Worm (Caenorhabditis elegans): ENCODE results near the gene C55A6.3.

The C55A6.3 gene

DNA sequence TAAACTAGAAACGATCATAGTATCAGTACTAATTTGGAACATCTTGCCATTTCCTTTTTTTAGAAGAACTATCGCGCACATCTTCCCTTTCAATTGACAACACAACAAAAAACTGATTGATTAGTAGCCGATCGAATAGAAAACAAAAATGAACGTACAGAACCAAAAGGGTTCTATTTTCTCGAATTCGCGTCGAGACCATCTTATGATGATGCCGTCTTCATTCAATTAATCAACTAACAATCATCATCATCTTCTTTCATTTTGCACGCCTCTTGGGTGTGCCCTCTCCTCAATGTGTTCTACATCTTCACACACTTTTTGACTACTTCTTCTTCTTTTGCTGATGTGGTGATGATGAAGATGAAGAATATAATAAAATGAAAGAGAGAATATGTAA, 13.5 kb downstream of the C55A6.3 start:
- no peak for TF ChIP-seq alr-1 (tag; optimal IDR thresholded peaks at IDR 0.05)
- no peak for TF ChIP-seq unc-55 (GFP tag; optimal IDR thresholded peaks at IDR 0.05)
- peak; percentile 0 for TF ChIP-seq fos-1 (tag; optimal IDR thresholded peaks at IDR 0.05)
- TF ChIP-seq egl-27 (tag; optimal IDR thresholded peaks at IDR 0.05): no peak
- TF ChIP-seq lsy-2 (tag; optimal IDR thresholded peaks at IDR 0.05): no peak
- no peak for TF ChIP-seq R02D3.7 (tag; optimal IDR thresholded peaks at IDR 0.05)
- TF ChIP-seq ztf-1 (GFP tag; conservative IDR thresholded peaks at IDR 0.05): no peak
- TF ChIP-seq sma-3 (GFP tag; optimal IDR thresholded peaks at IDR 0.05): peak; percentile 30
- no peak for TF ChIP-seq sem-4 (tag; optimal IDR thresholded peaks at IDR 0.05)
- no peak for TF ChIP-seq lin-13 (GFP tag; optimal IDR thresholded peaks at IDR 0.05)
- peak; percentile 14 for TF ChIP-seq sma-9 (GFP tag; optimal IDR thresholded peaks at IDR 0.05)
- TF ChIP-seq sma-9 (tag; optimal IDR thresholded peaks at IDR 0.05): no peak
- no peak for TF ChIP-seq nhr-6 (tag; optimal IDR thresholded peaks at IDR 0.05)
- TF ChIP-seq nhr-25 (tag; optimal IDR thresholded peaks at IDR 0.05): no peak
- TF ChIP-seq blmp-1 (tag; optimal IDR thresholded peaks at IDR 0.05; ENCODE audit: insufficient read depth): peak; percentile 48
- TF ChIP-seq ztf-4 (tag; optimal IDR thresholded peaks at IDR 0.05): no peak

DNA sequence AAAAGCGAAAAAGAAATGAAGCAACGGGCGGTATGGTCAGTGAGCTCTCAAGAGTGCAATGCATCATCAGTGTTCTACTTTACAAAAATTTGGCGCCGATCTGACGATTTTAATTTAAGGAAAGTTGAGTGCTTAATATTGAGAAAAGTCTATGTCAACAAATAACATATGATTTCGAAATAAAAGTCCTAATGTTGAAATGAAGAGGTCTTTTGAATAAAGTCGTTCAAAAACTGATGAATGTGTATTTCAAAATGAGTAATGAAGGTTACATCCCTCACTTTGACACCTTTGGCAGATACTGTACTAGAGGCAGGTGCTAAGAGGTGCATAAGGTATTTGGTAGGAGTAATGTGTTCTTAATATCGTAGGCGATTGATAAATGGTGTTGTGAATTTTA, 15.9 kb downstream of the C55A6.3 start:
- no peak for TF ChIP-seq C34F6.9 (tag; optimal IDR thresholded peaks at IDR 0.05)
- TF ChIP-seq dmd-4 (tag; optimal IDR thresholded peaks at IDR 0.05): no peak
- no peak for TF ChIP-seq F13H6.1 (tag; optimal IDR thresholded peaks at IDR 0.05)
- TF ChIP-seq lin-11 (tag; optimal IDR thresholded peaks at IDR 0.05): no peak
- TF ChIP-seq zag-1 (tag; optimal IDR thresholded peaks at IDR 0.05): no peak
- TF ChIP-seq nhr-77 (tag; optimal IDR thresholded peaks at IDR 0.05): no peak
- no peak for TF ChIP-seq Y55F3AM.14 (GFP tag; optimal IDR thresholded peaks at IDR 0.05)
- TF ChIP-seq unc-62 (GFP tag; optimal IDR thresholded peaks at IDR 0.05): no peak
- no peak for TF ChIP-seq crh-2 (tag; optimal IDR thresholded peaks at IDR 0.05)

DNA sequence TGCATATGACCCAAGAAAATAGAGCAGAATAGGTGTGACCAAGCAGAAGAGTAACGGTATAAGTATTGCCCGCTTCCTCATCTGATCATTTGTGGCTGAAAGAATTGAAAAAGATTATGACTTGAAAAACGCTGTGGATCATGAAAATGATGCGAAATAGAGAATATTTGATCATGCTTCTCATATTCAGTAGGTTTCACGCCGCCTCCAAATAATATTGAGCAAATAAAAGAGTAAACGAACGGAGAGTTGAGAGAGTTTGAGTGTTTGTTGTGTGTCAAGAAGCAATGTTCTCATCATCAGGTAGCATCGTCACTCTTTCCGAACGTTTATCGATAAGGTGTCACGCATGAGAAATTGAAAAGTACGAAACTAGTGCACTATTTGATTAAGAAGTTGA, 17.0 kb downstream of the C55A6.3 start, which contains the start of gene htrl-1:
Gene htrl-1, minus strand, starts transcription at position 101 of the 400 bp plus-strand sequence.
- TF ChIP-seq Y55F3AM.14 (GFP tag; optimal IDR thresholded peaks at IDR 0.05) (no peak), unc-62 (GFP tag; optimal IDR thresholded peaks at IDR 0.05) (no peak), sma-3 (GFP tag; optimal IDR thresholded peaks at IDR 0.05) (no peak), ceh-82 (tag; optimal IDR thresholded peaks at IDR 0.05) (no peak)

DNA sequence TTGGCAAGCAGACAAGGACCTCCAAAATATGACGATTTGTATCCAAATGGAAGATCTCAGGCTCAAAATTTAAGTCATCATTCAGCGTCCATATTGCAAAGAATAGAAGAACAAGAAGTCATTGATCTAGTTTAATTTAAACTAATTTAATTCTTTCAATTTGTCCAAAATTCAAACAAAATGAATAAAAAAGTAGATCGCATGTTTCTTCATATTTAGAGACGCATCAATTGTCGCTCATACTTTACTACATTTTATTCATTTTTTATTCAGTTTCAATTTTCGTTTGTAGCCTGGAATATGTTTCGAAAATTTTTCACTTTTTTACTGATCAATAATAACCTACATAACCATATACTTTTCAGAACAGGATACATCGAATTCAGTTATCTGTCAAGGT, 20.9 kb downstream of the C55A6.3 start, which contains the start of gene T11F9.21:
Gene T11F9.21, plus strand, starts transcription at position 301 of the 400 bp plus-strand sequence.
- no peak for TF ChIP-seq nhr-6 (tag; optimal IDR thresholded peaks at IDR 0.05)
- no peak for TF ChIP-seq C34F6.9 (tag; optimal IDR thresholded peaks at IDR 0.05)
- no peak for TF ChIP-seq mbf-1 (tag; optimal IDR thresholded peaks at IDR 0.05)
- TF ChIP-seq lin-11 (tag; optimal IDR thresholded peaks at IDR 0.05): no peak
- TF ChIP-seq lin-13 (GFP tag; optimal IDR thresholded peaks at IDR 0.05): no peak
- no peak for TF ChIP-seq nhr-129 (tag; optimal IDR thresholded peaks at IDR 0.05)
- no peak for TF ChIP-seq ama-1 (optimal IDR thresholded peaks at IDR 0.05)
- no peak for TF ChIP-seq aly-2 (tag; optimal IDR thresholded peaks at IDR 0.05)
- TF ChIP-seq sem-4 (tag; optimal IDR thresholded peaks at IDR 0.05): no peak
- no peak for TF ChIP-seq crh-2 (tag; optimal IDR thresholded peaks at IDR 0.05)
- TF ChIP-seq nhr-23 (tag; optimal IDR thresholded peaks at IDR 0.05): no peak
- TF ChIP-seq nhr-12 (tag; optimal IDR thresholded peaks at IDR 0.05): no peak
- no peak for TF ChIP-seq fos-1 (tag; optimal IDR thresholded peaks at IDR 0.05)

DNA sequence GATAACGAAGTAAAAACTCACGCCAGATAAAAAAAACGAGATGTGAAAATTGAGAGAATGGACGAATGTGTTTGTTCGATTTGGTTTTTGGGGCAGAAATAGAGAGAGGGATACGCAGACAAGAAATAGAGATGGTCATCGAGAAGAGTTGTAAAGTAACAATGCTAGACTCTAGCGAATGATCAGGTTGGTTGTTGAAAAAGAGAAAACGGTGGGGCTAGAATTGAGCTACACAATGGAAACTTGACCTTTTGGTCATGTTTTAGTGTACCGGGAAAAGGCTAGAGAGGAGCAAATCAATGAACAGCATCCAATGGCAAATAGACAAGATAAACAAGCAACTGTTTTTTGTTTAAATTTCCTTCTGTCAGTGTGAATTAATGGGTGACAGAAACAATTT, 22.9 kb downstream of the C55A6.3 start, which contains the start of gene dhs-19:
Gene dhs-19, minus strand, starts transcription at position 101 of the 400 bp plus-strand sequence.
- no peak for TF ChIP-seq nhr-23 (tag; optimal IDR thresholded peaks at IDR 0.05)

DNA sequence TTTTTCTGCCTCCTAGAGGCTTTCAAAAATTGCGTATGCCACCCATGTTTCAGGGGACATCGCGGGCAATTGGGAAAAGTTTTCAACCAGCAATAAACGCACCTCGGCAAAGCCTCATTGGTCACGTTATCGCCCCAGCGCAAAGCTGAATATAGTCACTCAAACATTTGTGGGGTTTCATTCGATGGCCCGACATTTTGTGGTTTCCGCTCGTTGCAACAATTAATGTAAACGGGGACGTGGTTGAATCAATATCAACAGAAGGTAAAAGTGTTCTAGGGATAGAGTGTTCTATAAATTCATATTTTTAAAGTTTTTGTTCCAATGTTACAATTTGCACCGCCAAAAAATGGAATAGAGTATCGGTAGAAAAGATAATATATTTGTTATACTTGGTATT, 25.0 kb downstream of the C55A6.3 start:
- TF ChIP-seq sma-9 (GFP tag; optimal IDR thresholded peaks at IDR 0.05) (no peak), sma-9 (tag; optimal IDR thresholded peaks at IDR 0.05) (no peak), mab-5 (tag; optimal IDR thresholded peaks at IDR 0.05) (no peak), aly-2 (tag; optimal IDR thresholded peaks at IDR 0.05) (no peak), nhr-25 (tag; optimal IDR thresholded peaks at IDR 0.05) (no peak), crh-2 (tag; optimal IDR thresholded peaks at IDR 0.05) (no peak), sma-3 (GFP tag; optimal IDR thresholded peaks at IDR 0.05) (no peak), unc-39 (tag; optimal IDR thresholded peaks at IDR 0.05) (no peak), skn-1 (tag; optimal IDR thresholded peaks at IDR 0.05) (no peak), unc-62 (GFP tag; optimal IDR thresholded peaks at IDR 0.05) (no peak), R02D3.7 (tag; optimal IDR thresholded peaks at IDR 0.05) (no peak), ceh-16 (tag; optimal IDR thresholded peaks at IDR 0.05) (no peak), nhr-129 (tag; optimal IDR thresholded peaks at IDR 0.05) (no peak), ztf-1 (GFP tag; conservative IDR thresholded peaks at IDR 0.05) (no peak), alr-1 (tag; optimal IDR thresholded peaks at IDR 0.05) (no peak), ztf-4 (tag; optimal IDR thresholded peaks at IDR 0.05) (no peak), C34F6.9 (tag; optimal IDR thresholded peaks at IDR 0.05) (no peak), elt-3 (tag; optimal IDR thresholded peaks at IDR 0.05) (no peak), lin-39 (tag; optimal IDR thresholded peaks at IDR 0.05) (no peak), snpc-4 (tag; optimal IDR thresholded peaks at IDR 0.05) (no peak)
